2 fruit fly cellular contexts compared by ENCODE assay signal in genomic region chr3R:16228719-16229704, dm6.
TF ChIP-seq lines count a peak whose summit lies in the region.

No protein-coding gene starts in this region.

TF ChIP-seq in whole organism, embryonic, 481 proteins besides CTCF, POLR2A, EP300 and RAD21 (continued from another document):
- TF ChIP-seq cg (GFP tag; optimal IDR thresholded peaks at IDR 0.05; lab: Kevin White, UChicago) (peak; percentile 60), scrt (GFP tag; optimal IDR thresholded peaks at IDR 0.05; lab: Kevin White, UChicago) (peak; percentile 79), jigr1 (GFP tag; IDR thresholded peaks at IDR 0.05; lab: Robert Waterston, UW) (no peak), HLHmδ (GFP tag; optimal IDR thresholded peaks at IDR 0.05; lab: Kevin White, UChicago) (peak; percentile 36), lbe (GFP tag; optimal IDR thresholded peaks at IDR 0.05; lab: Kevin White, UChicago) (peak; percentile 39), Jarid2 (GFP tag; optimal IDR thresholded peaks at IDR 0.05; lab: Kevin White, UChicago) (peak; percentile 20), CG2678 (tag; optimal IDR thresholded peaks at IDR 0.05; lab: Kevin White, UChicago) (peak; percentile 10), eve (GFP tag; optimal IDR thresholded peaks at IDR 0.05; lab: Kevin White, UChicago) (peak in 1 of 2 experiments; percentile 73), ranshi (GFP tag; IDR thresholded peaks at IDR 0.05; lab: Robert Waterston, UW) (no peak), sug (tag; optimal IDR thresholded peaks at IDR 0.05; lab: Kevin White, UChicago) (peak; percentile 3), sens (GFP tag; lab: Kevin White, UChicago) (peak; percentile 72), kni (GFP tag; optimal IDR thresholded peaks at IDR 0.05; lab: Kevin White, UChicago) (peak; percentile 59), nerfin-1 (tag; optimal IDR thresholded peaks at IDR 0.05; lab: Kevin White, UChicago) (peak; percentile 54), grau (tag; optimal IDR thresholded peaks at IDR 0.05; lab: Kevin White, UChicago) (peak; percentile 51), CG6254 (GFP tag; optimal IDR thresholded peaks at IDR 0.05; lab: Kevin White, UChicago) (no peak), tll (GFP tag; optimal IDR thresholded peaks at IDR 0.05; lab: Kevin White, UChicago) (peak in 1 of 2 experiments; percentile 7), sqz (GFP tag; optimal IDR thresholded peaks at IDR 0.05; lab: Kevin White, UChicago) (peak; percentile 14), run (tag; optimal IDR thresholded peaks at IDR 0.05; lab: Kevin White, UChicago) (peak; percentile 16), CG4820 (GFP tag; optimal IDR thresholded peaks at IDR 0.05; lab: Kevin White, UChicago) (no peak), Med (GFP tag; lab: Kevin White, UChicago) (peak; percentile 80), exex (tag; optimal IDR thresholded peaks at IDR 0.05; lab: Kevin White, UChicago) (peak; percentile 12), BtbVII (GFP tag; optimal IDR thresholded peaks at IDR 0.05; lab: Kevin White, UChicago) (no peak), row (GFP tag; IDR thresholded peaks at IDR 0.05; lab: Robert Waterston, UW) (no peak), CG32532 (GFP tag; IDR thresholded peaks at IDR 0.05; lab: Robert Waterston, UW) (no peak), Deaf1 (tag; optimal IDR thresholded peaks at IDR 0.05; lab: Kevin White, UChicago) (peak; percentile 5), fru (optimal IDR thresholded peaks at IDR 0.05; lab: Kevin White, UChicago) (no peak), sd (tag; optimal IDR thresholded peaks at IDR 0.05; lab: Kevin White, UChicago) (peak; percentile 7), corto (GFP tag; optimal IDR thresholded peaks at IDR 0.05; lab: Kevin White, UChicago) (peak; percentile 38), CG17385 (GFP tag; optimal IDR thresholded peaks at IDR 0.05; lab: Kevin White, UChicago) (peak; percentile 62), CG6813 (GFP tag; optimal IDR thresholded peaks at IDR 0.05; lab: Kevin White, UChicago) (no peak), Hr78 (GFP tag; optimal IDR thresholded peaks at IDR 0.05; lab: Kevin White, UChicago) (peak in 1 of 2 experiments; percentile 28)
TF ChIP-seq in whole organism, embryonic: peak in this region for 35.

TF ChIP-seq in whole organism, prepupa, 60 proteins besides CTCF, POLR2A, EP300 and RAD21 (continued from another document):
- TF ChIP-seq Eip78C (GFP tag; lab: Kevin White, UChicago), result peak; percentile 71
- peak; percentile 16 for TF ChIP-seq Eip75B (GFP tag; optimal IDR thresholded peaks at IDR 0.05; lab: Kevin White, UChicago)
- TF ChIP-seq CG6808 (GFP tag; optimal IDR thresholded peaks at IDR 0.05; lab: Kevin White, UChicago), result peak; percentile 68
- TF ChIP-seq Ets96B (tag; optimal IDR thresholded peaks at IDR 0.05; lab: Kevin White, UChicago), result peak; percentile 40
- no peak for TF ChIP-seq Hr38 (GFP tag; optimal IDR thresholded peaks at IDR 0.05; lab: Kevin White, UChicago)
- TF ChIP-seq CG3032 (tag; optimal IDR thresholded peaks at IDR 0.05; lab: Kevin White, UChicago), result peak; percentile 27
- TF ChIP-seq CG3919 (GFP tag; optimal IDR thresholded peaks at IDR 0.05; lab: Kevin White, UChicago), result no peak
- TF ChIP-seq CG4318 (GFP tag; optimal IDR thresholded peaks at IDR 0.05; lab: Kevin White, UChicago), result no peak
- peak; percentile 57 for TF ChIP-seq vri (GFP tag; optimal IDR thresholded peaks at IDR 0.05; lab: Kevin White, UChicago)
- peak; percentile 44 for TF ChIP-seq Eip93F (GFP tag; optimal IDR thresholded peaks at IDR 0.05; lab: Kevin White, UChicago)
- TF ChIP-seq CG6854 (GFP tag; optimal IDR thresholded peaks at IDR 0.05; lab: Kevin White, UChicago), result peak; percentile 83
- no peak for TF ChIP-seq CG7368 (GFP tag; optimal IDR thresholded peaks at IDR 0.05; lab: Kevin White, UChicago)
- peak; percentile 50 for TF ChIP-seq Sox102F (GFP tag; optimal IDR thresholded peaks at IDR 0.05; lab: Kevin White, UChicago)
- peak; percentile 74 for TF ChIP-seq CG9139 (GFP tag; optimal IDR thresholded peaks at IDR 0.05; lab: Kevin White, UChicago)
- TF ChIP-seq eg (GFP tag; IDR thresholded peaks at IDR 0.05; lab: Robert Waterston, UW), result no peak
TF ChIP-seq in whole organism, prepupa: peak in this region for 22.
